Worm (Caenorhabditis elegans) whole organism, young adult: ENCODE results near the gene M195.2.

Experiments
- B0035.1 ChIP-seq: sonication (generic microtip); optimal IDR thresholded peaks from 2 replicates; lab custom pipeline; 2016; ENCODE audit warnings: missing genetic modification characterization, mild to moderate bottlenecking, missing compliant biosample characterization, missing genotype, missing genetic modification reagents
- D2030.7 ChIP-seq: fragments of 200-800 bp; sonication (Bioruptor generic); IDR thresholded peaks from 2 replicates; pipeline ENCODE4 v1.3.6; 2022; ENCODE audit warnings: missing genetic modification reagents, missing genetic modification characterization, missing compliant biosample characterization
- F55B11.4 ChIP-seq: sonication (generic microtip); optimal IDR thresholded peaks from 2 replicates; lab custom pipeline; 2016; ENCODE audit warnings: missing compliant biosample characterization, missing genetic modification characterization, borderline replicate concordance; ENCODE audit not compliant: insufficient read depth
- K11D2.4 ChIP-seq: fragments of 200-800 bp; sonication (Bioruptor generic); IDR thresholded peaks from 2 replicates; pipeline ENCODE4 v1.3.6; 2022; ENCODE audit warnings: missing genetic modification reagents, missing genetic modification characterization, missing compliant biosample characterization
- K12H6.12 ChIP-seq: fragments of 200-800 bp; sonication (Bioruptor generic); optimal IDR thresholded peaks from 2 replicates; lab custom pipeline; 2018; ENCODE audit warnings: mild to moderate bottlenecking, missing genetic modification characterization, missing compliant biosample characterization
- Y53F4B.3 ChIP-seq: fragments of 200-800 bp; sonication (Bioruptor generic); IDR thresholded peaks from 2 replicates; pipeline ENCODE4 v1.3.6; 2022; ENCODE audit warnings: missing genetic modification reagents, missing genetic modification characterization, missing compliant biosample characterization
- Y56A3A.18 ChIP-seq: fragments of 200-800 bp; sonication (Bioruptor generic); IDR thresholded peaks from 2 replicates; pipeline ENCODE4 v1.3.6; 2022; ENCODE audit warnings: missing genetic modification reagents, missing genetic modification characterization, missing compliant biosample characterization
- Y79H2A.3 ChIP-seq: fragments of 200-800 bp; sonication (Bioruptor generic); conservative IDR thresholded peaks from 2 replicates; pipeline ENCODE4 v1.3.6; 2022; ENCODE audit warnings: missing genetic modification reagents, missing genetic modification characterization, missing compliant biosample characterization
- Y95B8A.8 ChIP-seq: fragments of 200-800 bp; sonication (Bioruptor generic); IDR thresholded peaks from 2 replicates; pipeline ENCODE4 v1.3.6; 2022; ENCODE audit warnings: missing genetic modification reagents, missing genetic modification characterization, missing compliant biosample characterization
- ZK185.1 ChIP-seq: sonication (generic microtip); optimal IDR thresholded peaks from 2 replicates; lab custom pipeline; 2016; ENCODE audit warnings: mild to moderate bottlenecking, missing genetic modification characterization, missing compliant biosample characterization; ENCODE audit not compliant: poor library complexity, severe bottlenecking
- aptf-2 ChIP-seq: fragments of 200-800 bp; sonication (Bioruptor generic); conservative IDR thresholded peaks from 2 replicates; pipeline ENCODE4 v1.3.6; 2022; ENCODE audit warnings: missing genetic modification reagents, missing genetic modification characterization, missing compliant biosample characterization
- attf-6 ChIP-seq: fragments of 200-800 bp; sonication (Bioruptor generic); IDR thresholded peaks from 2 replicates; pipeline ENCODE4 v1.3.6; 2022; ENCODE audit warnings: missing genetic modification reagents, missing genetic modification characterization, missing compliant biosample characterization
- ceh-27 ChIP-seq: fragments of 200-800 bp; sonication (Bioruptor generic); optimal IDR thresholded peaks from 2 replicates; lab custom pipeline; 2018; ENCODE audit warnings: mild to moderate bottlenecking, missing genetic modification characterization, moderate library complexity, missing compliant biosample characterization
- ceh-40 ChIP-seq: fragments of 200-800 bp; sonication (Bioruptor generic); IDR thresholded peaks from 2 replicates; pipeline ENCODE4 v1.3.6; 2022; ENCODE audit warnings: missing genetic modification characterization, missing compliant biosample characterization
- efl-1 ChIP-seq: fragments of 150-350 bp; optimal IDR thresholded peaks from 2 replicates; lab custom pipeline; 2014; ENCODE audit warnings: missing biosample characterization, missing genetic modification reagents, missing genetic modification characterization
- hmg-1.2 ChIP-seq: fragments of 200-800 bp; sonication (Bioruptor generic); IDR thresholded peaks from 2 replicates; pipeline ENCODE4 v1.3.6; 2022; ENCODE audit warnings: missing genetic modification reagents, missing genetic modification characterization, missing compliant biosample characterization
- lag-1 ChIP-seq: fragments of 200-800 bp; sonication (Bioruptor generic); IDR thresholded peaks from 2 replicates; pipeline ENCODE4 v1.3.6; 2022; ENCODE audit warnings: missing genetic modification reagents, missing genetic modification characterization, missing compliant biosample characterization
- let-607 ChIP-seq, 2 experiments: fragments of 200-800 bp in 1 of 2; sonication (Bioruptor generic) in 1 of 2; sonication (generic microtip) in 1 of 2; optimal IDR thresholded peaks; 2 replicates each; lab custom pipeline; 2016 to 2018; ENCODE audit warnings: mild to moderate bottlenecking in 2 of 2, missing compliant biosample characterization in 2 of 2, missing genetic modification characterization in 2 of 2, moderate library complexity in 2 of 2, missing genotype in 1 of 2
- lin-35 ChIP-seq, 3 experiments: fragments of 150-350 bp in 2 of 3; sonication (generic microtip) in 1 of 3; optimal IDR thresholded peaks; 2 replicates each; lab custom pipeline; 2014 to 2018; ENCODE audit warnings: missing biosample characterization in 3 of 3, missing genetic modification characterization in 3 of 3, missing genetic modification reagents in 3 of 3
- madf-3 ChIP-seq: fragments of 200-800 bp; sonication (Bioruptor generic); IDR thresholded peaks from 2 replicates; pipeline ENCODE4 v1.3.6; 2022; ENCODE audit warnings: missing genetic modification reagents, missing genetic modification characterization, missing compliant biosample characterization
- madf-8 ChIP-seq: fragments of 200-800 bp; sonication (Bioruptor generic); conservative IDR thresholded peaks from 2 replicates; pipeline ENCODE4 v1.3.6; 2022; ENCODE audit warnings: missing genetic modification reagents, missing genetic modification characterization, missing compliant biosample characterization
- nfyb-1 ChIP-seq: fragments of 200-800 bp; sonication (Bioruptor generic); IDR thresholded peaks from 2 replicates; pipeline ENCODE4 v1.3.6; 2022; ENCODE audit warnings: missing genetic modification reagents, missing genetic modification characterization, missing compliant biosample characterization
- nhr-27 ChIP-seq: fragments of 200-800 bp; sonication (Bioruptor generic); optimal IDR thresholded peaks from 2 replicates; lab custom pipeline; 2018; ENCODE audit warnings: mild to moderate bottlenecking, missing genetic modification characterization, moderate library complexity, missing compliant biosample characterization
- nhr-80 ChIP-seq: sonication (generic microtip); optimal IDR thresholded peaks from 2 replicates; lab custom pipeline; 2016; ENCODE audit warnings: missing genetic modification characterization, missing compliant biosample characterization
- nhr-90 ChIP-seq: sonication (generic microtip); optimal IDR thresholded peaks from 2 replicates; lab custom pipeline; 2016; ENCODE audit warnings: missing genotype, mild to moderate bottlenecking, missing genetic modification characterization, missing compliant biosample characterization
- pha-4 ChIP-seq: fragments of 150-350 bp; sonication (generic microtip); optimal IDR thresholded peaks from 2 replicates; lab custom pipeline; 2014; ENCODE audit warnings: missing biosample characterization, missing genetic modification reagents, missing genetic modification characterization
- sea-2 ChIP-seq: fragments of 200-800 bp; sonication (Bioruptor generic); IDR thresholded peaks from 2 replicates; pipeline ENCODE4 v1.3.6; 2022; ENCODE audit warnings: missing genetic modification characterization, missing compliant biosample characterization
- tlf-1 ChIP-seq: fragments of 200-800 bp; sonication (Bioruptor generic); optimal IDR thresholded peaks from 2 replicates; lab custom pipeline; 2018; ENCODE audit warnings: mild to moderate bottlenecking, missing genetic modification characterization, missing compliant biosample characterization
- unc-130 ChIP-seq: sonication (generic microtip); optimal IDR thresholded peaks from 2 replicates; lab custom pipeline; 2016; ENCODE audit warnings: missing genetic modification reagents, missing genetic modification characterization, missing compliant biosample characterization
- zfh-2 ChIP-seq: fragments of 200-800 bp; sonication (Bioruptor generic); conservative IDR thresholded peaks from 2 replicates; pipeline ENCODE4 v1.3.6; 2022; ENCODE audit warnings: missing genetic modification reagents, missing genetic modification characterization, missing compliant biosample characterization
- zim-3 ChIP-seq: sonication (generic microtip); optimal IDR thresholded peaks from 2 replicates; lab custom pipeline; 2017; ENCODE audit warnings: mild to moderate bottlenecking, missing genetic modification characterization, moderate library complexity, missing compliant biosample characterization
- ztf-26 ChIP-seq: sonication (generic microtip); optimal IDR thresholded peaks from 2 replicates; lab custom pipeline; 2017; ENCODE audit warnings: missing genetic modification characterization, missing compliant biosample characterization
- ztf-3 ChIP-seq: fragments of 200-800 bp; sonication (Bioruptor generic); optimal IDR thresholded peaks from 2 replicates; lab custom pipeline; 2018; ENCODE audit warnings: mild to moderate bottlenecking, missing genetic modification characterization, missing compliant biosample characterization

The M195.2 gene

ce11 chrII:8328820-8329339, 31.7 kb upstream of the M195.2 start, which contains the start of gene hel-1 (continued):
- TF ChIP-seq lin-35 (GFP tag; optimal IDR thresholded peaks at IDR 0.05; lab: Kevin White, UChicago) (peak in 1 of 3 experiments; percentile 90), ceh-27 (GFP tag; lab: Kevin White, UChicago) (peak; percentile 79), hmg-1.2 (GFP tag; lab: Robert Waterston, UW) (peak; percentile 55; the same call in 1 of the 2 replicates), madf-3 (GFP tag; lab: Robert Waterston, UW) (peak; percentile 99), Y56A3A.18 (GFP tag; lab: Robert Waterston, UW) (no peak), nhr-80 (tag; lab: Kevin White, UChicago) (no peak), ceh-40 (GFP tag; lab: Robert Waterston, UW) (no peak), K11D2.4 (GFP tag; lab: Robert Waterston, UW) (0 out of 2 replicates have a peak, but pooled peaks have one; percentile 27), unc-130 (no peak), F55B11.4 (tag; lab: Kevin White, UChicago) (no peak), efl-1 (GFP tag; lab: Kevin White, UChicago) (peak; percentile 91), Y95B8A.8 (GFP tag; lab: Robert Waterston, UW) (0 out of 2 replicates have a peak, but pooled peaks have one; percentile 46), pha-4 (tag; lab: Kevin White, UChicago) (no peak), K12H6.12 (peak; percentile 65), nhr-27 (tag; lab: Kevin White, UChicago) (no peak), attf-6 (0 out of 2 replicates have a peak, but pooled peaks have one; percentile 29), tlf-1 (GFP tag; lab: Kevin White, UChicago) (peak; percentile 2), B0035.1 (tag; lab: Kevin White, UChicago) (no peak)

- TF ChIP-seq Y53F4B.3 (no peak), nhr-90 (tag; lab: Kevin White, UChicago) (no peak)
- TF ChIP-seq, all 124 proteins: peak for 0
Observed at ce11 chrII:8329462-8329861, 31.1 kb upstream of the M195.2 start, which contains the start of gene C26D10.4. Gene C26D10.4 (plus strand): TSS chrII:8329762.

ce11 chrII:8333643-8334042, 26.9 kb upstream of the M195.2 start, which contains the start of gene C26D10.7:
Gene C26D10.7 (plus strand): TSS chrII:8333943.
- TF ChIP-seq ztf-3: no peak
- TF ChIP-seq nfyb-1 (GFP tag; lab: Robert Waterston, UW): no peak
- no peak for TF ChIP-seq zfh-2 (GFP tag; lab: Robert Waterston, UW)
- TF ChIP-seq Y79H2A.3 (GFP tag; lab: Robert Waterston, UW): no peak
- TF ChIP-seq madf-8 (GFP tag; lab: Robert Waterston, UW): no peak
- no peak for TF ChIP-seq ZK185.1 (tag; lab: Kevin White, UChicago)
- no peak for TF ChIP-seq aptf-2 (GFP tag; lab: Robert Waterston, UW)
- no peak for TF ChIP-seq zim-3 (tag; lab: Kevin White, UChicago)
- TF ChIP-seq sea-2: no peak
- TF ChIP-seq hmg-1.2 (GFP tag; lab: Robert Waterston, UW): no peak
- TF ChIP-seq ztf-26 (tag; lab: Kevin White, UChicago): no peak
- TF ChIP-seq K11D2.4 (GFP tag; lab: Robert Waterston, UW): no peak
- no peak for TF ChIP-seq let-607 (tag; optimal IDR thresholded peaks at IDR 0.05; lab: Kevin White, UChicago)
- no peak for TF ChIP-seq D2030.7 (GFP tag; lab: Robert Waterston, UW)
- no peak for TF ChIP-seq unc-130
- no peak for TF ChIP-seq efl-1 (GFP tag; lab: Kevin White, UChicago)
- TF ChIP-seq lag-1 (GFP tag; lab: Robert Waterston, UW): no peak
